Fruit fly (Drosophila melanogaster): Measurements from ENCODE around the gene CG3342.

Gene CG3342

DNA sequence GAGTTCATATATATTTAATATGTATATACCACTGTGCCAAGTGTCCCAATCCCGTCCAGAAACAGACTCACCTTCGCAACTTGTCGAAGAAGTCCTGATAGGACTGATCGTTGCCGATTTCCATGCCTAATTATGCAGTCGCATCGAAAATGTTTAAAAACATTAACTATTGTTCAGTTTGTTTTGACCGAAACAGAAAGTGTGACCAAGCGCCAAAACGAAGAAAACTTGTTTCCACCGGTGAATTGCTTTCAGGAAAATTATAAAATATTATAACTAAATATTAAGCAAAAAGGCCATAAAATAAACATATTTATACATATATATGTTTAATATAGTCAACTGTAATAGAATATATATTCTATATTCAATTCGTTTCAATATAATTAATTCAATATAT, at the start of gene CG3342:
CG3342 (minus strand) TSS at position 209 of the 400 bp plus-strand sequence.
- no peak for TF ChIP-seq noc (tag; optimal IDR thresholded peaks at IDR 0.05)

DNA sequence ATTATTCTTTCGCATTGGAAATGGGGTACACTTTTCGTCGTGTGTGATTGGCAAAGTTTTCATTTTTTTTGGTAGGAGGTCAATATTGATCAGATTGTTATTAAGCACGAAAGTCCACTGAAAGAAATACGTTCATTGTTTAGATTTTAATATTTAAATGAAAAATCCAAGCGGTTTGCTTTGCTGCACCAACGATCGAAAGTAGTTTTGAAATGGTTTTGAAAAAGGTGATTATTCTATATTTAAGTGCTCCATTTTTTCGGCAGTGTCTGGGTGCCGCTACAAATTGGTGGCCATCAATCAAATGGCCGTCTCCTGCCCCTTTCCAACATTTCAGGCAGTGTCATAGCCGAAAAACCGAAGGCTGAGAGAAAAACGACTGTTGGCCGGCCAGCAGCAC, 46.8 kb upstream of the CG3342 start:
- TF ChIP-seq noc (tag; optimal IDR thresholded peaks at IDR 0.05), result no peak

DNA sequence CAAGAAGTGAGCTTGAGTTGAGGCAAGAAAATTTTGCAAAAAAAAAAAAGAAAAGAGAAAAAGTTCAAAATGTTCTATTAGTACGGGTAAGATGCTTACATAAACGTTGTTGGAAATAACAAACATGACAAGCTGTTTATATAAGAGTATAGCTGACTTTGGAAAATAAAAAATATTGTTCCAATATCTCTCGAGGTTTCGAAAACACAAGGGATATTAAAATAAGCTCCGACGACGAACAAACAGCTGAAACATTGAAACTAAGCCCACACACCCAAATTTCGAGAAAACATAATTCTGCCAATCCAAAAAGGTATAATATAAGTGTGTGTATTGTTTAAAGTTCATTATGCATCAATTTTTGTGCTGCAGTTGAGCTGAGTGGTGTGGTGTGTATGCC, 46.1 kb upstream of the CG3342 start:
- TF ChIP-seq noc (tag; optimal IDR thresholded peaks at IDR 0.05), result no peak

DNA sequence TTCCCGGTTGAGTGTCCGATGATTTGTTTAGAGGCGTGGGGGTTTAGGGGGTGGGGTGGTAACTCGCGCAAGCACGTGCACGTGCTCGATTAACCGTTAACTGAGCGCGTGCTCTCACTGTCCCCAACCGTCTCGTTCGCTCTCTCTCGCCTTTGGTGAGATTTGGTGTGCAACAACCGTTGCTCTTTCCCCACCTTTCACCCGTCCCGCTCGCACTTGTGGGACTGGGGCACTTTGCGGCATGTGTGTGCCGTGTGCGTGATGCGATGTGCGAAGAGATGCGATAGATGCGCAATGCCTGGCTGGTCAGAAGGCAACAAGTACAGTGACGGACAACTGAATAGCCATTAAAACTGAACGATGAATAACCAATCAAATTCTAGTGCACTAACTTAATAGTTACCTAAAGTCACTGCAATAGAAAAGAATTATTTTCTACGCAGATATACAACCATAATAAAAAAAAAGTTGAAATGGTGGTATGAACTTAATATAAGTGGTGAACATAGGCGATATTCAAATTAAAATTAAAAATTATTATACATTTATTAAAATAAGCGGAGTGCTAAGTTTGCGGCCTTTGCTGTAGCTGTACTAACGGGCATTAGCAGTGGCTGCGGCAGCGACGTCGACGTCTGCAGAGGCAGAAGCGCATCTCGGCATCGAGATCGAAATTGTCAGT, 43.7 kb upstream of the CG3342 start:
- peak; percentile 68 for TF ChIP-seq noc (tag; optimal IDR thresholded peaks at IDR 0.05)

DNA sequence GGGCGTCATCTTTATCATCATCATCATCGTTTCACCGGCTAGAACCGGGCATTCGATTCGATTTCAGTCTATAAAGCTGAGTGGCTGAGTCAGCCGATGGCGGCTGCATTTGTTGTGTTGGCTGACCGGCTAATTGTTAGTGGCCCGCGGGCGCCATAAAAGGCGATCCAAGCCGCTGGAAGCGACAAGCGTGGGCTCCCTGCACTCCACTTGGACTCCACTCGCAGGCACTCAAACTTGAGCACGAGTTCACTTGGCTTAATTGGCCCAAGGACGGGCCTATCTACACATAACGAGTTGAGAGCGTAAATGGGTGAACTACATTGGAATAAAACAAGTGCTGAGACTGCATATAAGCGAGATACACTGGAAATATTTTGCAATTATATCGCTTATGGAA, 23.8 kb upstream of the CG3342 start:
- TF ChIP-seq noc (tag; optimal IDR thresholded peaks at IDR 0.05), result no peak

DNA sequence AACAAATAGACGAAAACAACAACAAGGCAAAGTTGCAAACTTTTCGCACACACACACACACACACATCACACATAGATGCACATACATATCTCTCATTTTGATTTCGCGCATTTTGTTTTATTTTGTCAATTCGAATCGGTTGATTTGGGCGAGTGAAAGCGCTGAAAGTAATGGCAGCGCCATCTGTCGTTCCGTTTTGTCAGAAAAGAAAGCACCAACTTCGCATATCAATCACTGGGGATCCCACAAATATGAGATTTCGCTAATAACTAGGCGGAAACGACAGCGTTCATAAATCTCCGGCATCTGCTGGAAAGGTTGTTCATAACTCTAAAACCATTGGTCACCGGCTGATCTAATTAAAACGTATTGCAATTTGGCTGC, 22.4 kb upstream of the CG3342 start:
- no peak for TF ChIP-seq noc (tag; optimal IDR thresholded peaks at IDR 0.05)

DNA sequence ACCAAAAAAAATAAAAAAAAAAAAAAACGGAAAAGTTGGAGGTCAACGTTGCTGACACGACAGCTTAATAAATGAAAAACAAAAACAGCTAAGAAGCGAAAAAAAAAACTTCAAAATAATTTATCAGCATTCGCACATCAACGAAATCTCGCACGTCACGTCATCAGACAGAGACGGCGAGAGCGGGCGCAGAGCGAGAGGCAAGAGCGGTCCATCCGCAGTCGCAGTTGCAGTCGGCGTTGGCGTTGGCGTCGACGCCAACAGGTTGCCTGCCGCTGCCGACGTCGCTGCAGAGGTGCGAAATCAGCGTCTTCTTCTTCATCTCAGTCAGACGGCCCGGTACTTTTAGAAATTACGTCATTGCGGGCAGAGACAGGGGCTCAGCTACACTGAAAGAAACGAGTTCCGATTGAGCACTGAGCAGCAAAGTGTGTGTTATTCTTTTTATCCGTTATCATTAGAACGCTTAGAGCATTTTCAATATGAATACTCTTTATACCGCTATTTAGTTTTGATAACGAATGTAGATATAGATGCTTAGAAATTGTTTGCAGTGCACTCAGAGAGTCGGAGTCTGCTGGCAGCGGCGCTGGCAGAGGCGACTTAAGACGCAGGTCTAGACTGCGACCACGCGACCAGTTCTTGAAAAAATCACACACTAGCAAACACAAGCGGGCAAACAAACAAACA, 21.9 kb upstream of the CG3342 start:
- peak; percentile 97 for TF ChIP-seq noc (tag; optimal IDR thresholded peaks at IDR 0.05)

DNA sequence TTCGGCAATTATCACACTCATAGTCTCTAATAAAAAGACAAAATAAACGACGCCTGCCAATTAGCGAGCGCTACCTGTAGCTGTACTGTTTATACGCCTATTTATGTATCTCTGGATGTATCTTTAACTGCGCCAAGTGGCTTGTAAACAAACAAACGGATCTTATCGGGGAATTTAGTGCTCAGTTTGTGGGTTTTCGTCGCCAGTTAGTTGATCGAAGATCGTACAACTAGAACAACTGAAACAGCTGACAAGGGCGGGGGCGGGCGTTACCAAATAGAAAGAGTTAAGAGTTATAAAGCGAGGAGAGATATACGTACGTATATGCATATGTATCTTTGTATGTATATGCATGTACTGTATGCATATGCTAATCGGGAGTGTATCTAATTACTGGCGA, 19.3 kb upstream of the CG3342 start:
- no peak for TF ChIP-seq noc (tag; optimal IDR thresholded peaks at IDR 0.05)

DNA sequence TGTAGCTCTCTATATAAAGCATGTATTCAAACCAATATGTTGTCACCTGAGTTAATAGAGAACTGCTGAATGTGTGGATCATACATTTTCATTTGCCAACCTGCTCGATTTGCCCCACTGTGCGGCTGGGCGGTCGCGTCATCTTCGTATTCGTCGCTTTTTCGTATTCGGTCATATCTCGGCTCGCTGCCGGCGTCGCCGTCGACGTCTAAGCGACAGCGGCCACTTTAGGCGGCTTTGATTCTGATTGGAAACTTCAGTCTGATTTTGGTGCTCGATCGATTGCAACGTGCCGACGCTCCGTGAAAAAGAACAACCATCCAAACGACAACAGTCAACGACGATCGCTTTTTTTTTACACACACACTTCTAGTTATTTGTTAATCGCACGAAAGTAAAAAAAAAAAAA, 18.2 kb upstream of the CG3342 start:
- no peak for TF ChIP-seq noc (tag; optimal IDR thresholded peaks at IDR 0.05)

DNA sequence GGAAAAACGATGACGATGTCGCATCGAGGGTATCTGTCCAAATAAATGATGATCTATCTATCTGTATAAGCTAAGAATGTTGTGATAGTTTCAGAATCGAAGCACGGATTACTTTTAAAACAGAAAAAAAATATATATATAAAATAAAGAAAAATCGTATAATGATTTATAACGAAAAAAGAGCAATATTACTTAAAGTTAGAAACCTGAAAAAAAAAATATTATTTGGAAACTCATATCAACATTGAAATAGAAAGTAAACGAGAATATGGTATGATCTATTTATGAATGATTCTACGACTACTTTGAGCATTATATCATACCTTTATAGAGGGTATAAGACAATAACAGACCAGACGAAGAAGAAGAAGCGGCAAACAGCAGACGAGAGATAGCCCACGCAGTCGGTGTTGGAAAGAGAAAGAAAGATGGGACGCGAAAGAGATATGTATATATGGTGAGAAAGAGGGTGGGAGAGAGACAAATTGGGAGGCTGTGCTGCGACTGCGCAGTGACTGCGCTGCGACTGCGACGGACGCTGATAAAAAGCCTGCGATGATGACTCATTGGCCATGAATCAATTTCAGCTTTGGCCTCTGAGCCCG, 16.0 kb upstream of the CG3342 start:
- no peak for TF ChIP-seq noc (tag; optimal IDR thresholded peaks at IDR 0.05)

DNA sequence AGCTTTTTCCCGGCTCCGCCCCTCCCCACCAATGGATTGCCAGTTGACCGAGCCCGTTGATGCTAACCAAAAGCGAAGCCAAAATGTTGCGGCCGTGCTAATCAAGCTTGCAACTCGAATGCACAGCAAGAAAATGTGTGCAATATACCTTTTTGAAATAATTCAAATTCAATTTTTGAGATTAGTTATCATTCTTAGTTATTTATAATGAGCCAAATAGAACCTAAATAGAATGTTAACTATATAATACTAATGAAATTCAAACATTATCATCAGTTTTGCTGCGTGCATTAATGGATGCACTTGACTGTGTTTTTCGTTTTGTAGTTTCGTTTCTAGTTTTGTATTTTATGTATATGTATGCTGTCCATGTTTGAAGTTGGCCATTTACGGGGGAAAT, 14.6 kb upstream of the CG3342 start:
- no peak for TF ChIP-seq noc (tag; optimal IDR thresholded peaks at IDR 0.05)

DNA sequence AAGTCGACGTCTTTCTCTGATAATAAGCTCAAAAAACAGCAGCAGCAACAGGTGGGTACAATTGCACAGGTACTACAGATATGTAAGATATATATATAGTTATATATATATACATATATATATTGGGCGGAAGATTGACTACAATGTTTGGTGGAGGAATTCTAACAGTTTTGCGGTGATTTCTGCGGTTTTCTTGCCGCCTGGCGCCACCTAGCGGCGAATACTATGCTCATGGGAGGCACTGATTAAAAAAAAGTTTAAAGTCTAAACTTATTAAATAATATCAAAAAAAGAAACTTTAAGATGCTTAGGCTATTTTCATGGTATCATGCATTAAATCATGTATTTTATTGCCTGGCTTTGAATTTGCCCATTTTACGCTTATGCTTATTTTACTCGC, 13.6 kb upstream of the CG3342 start:
- TF ChIP-seq noc (tag; optimal IDR thresholded peaks at IDR 0.05), result no peak

DNA sequence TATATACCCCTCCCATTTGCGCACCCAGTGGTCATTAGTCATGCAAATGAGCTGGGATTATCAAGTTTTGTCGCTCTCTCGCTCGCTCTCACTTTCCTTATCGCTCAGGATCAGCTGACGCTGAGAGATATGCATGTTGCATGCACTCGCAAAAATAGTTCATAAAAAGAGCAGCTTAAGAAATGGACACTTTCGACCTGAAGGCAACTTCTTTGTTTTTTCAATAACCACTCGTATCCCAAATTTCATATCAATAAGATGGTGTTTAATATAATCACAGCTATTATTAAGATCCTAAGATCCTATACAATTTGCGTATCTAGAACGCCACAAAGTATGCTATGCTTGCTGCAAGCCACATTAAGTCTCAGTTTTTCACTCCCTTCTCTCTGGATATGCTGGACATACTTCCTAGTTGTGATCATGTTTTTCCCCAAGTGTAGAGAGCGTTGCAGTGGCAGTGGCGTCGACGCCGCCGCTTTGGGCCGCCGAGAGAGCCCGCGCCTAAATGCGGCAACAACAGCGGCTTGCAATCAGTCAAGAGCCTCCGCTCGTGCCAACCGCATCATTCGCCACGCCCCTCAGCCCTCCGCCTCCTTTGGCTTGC, 12.6 kb upstream of the CG3342 start, which contains the start of gene CG34417:
CG34417 (plus strand) TSS at position 557 of the 607 bp plus-strand sequence.
- TF ChIP-seq noc (tag; optimal IDR thresholded peaks at IDR 0.05), result no peak

DNA sequence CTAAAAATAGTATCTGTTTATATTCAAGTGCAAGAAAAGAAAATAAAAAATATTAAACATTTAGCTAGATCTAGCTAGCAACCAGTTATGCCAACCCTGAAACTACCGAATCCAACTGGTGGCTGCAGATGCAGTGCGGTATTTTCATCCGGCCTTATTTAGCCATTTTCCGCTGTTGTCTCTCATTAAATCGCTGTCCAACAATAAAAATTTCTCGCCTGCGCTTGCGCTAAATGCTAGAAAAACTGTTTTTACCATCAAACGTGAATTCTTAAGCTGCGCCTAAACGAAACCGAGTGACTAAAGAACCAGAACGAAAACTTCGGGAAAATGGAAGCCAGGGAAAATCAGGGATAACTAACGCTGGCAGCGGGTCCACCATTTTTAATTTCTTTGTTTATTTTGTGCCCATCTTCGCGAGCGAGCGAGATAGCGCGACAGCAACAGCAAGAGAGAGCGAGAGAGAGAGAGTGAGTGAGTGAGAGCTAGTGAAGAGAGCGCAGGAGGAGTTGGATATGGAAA, 6.2 kb upstream of the CG3342 start, which contains the start of gene dx:
dx (plus strand) TSS at position 164 of the 522 bp plus-strand sequence.
- TF ChIP-seq noc (tag; optimal IDR thresholded peaks at IDR 0.05), result no peak

DNA sequence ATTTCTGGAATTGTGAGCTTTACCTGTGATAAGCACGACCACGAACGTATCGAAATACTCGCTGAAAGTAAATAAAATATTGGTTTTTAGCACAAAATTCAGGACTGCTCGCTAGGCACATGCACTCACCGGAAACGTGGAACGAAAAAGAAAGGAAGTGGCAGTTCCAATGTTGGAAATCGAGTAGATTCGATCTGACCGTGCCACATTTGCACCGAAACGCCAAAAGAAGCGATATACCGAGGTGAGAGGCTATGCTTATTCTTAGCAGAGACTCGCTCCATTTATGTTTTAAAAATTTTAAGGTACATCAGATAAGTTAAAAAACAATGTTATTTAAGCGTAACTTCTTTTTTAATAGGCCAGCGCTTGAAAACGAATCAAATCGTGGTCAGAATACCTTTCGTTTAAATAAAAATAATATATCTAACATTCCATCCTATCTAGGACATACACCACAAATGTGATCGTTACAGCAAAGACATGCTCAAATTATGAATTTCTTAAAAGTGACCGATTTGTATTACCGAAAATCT, 5.5 kb upstream of the CG3342 start, which contains the start of gene RpL7A:
RpL7A (minus strand) TSS at position 248 of the 536 bp plus-strand sequence.
- peak; percentile 42 for TF ChIP-seq noc (tag; optimal IDR thresholded peaks at IDR 0.05)

DNA sequence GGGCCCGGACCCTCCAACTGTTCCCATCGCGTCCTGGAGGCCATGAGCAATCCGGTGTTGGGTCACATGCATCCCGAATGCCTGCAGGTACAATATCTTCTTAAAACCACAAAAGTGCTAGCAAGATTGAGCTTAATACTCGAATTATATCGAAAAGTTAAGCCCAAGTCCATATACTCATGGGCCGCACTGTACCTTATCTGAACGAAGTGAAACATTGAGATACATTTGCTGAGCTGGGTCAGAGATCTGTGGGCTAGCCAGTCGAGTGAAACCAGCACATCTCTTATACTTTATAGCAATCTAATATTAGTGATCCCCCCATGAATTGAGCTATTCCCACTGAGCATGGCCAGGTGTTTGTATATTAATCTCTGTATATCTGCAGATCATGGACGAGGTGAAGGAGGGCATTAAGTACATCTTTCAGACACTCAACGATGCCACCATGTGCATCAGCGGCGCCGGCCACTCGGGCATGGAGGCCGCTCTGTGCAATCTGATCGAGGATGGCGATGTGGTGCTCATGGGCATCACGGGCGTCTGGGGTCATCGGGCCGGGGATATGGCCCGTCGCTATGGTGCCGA, 1.6 kb upstream of the CG3342 start:
- no peak for TF ChIP-seq noc (tag; optimal IDR thresholded peaks at IDR 0.05)
